Fruit fly (Drosophila melanogaster) whole organism, prepupa: ENCODE data around the gene Pli.

Source experiments
- CG10631 ChIP-seq: fragments of 200-800 bp; sonication (Bioruptor generic); optimal IDR thresholded peaks from 2 replicates; lab custom pipeline; 2016; ENCODE audit warnings: missing biosample characterization, missing genetic modification characterization
- CG10669 ChIP-seq: fragments of 200-800 bp; sonication (Bioruptor generic); optimal IDR thresholded peaks from 3 replicates; lab custom pipeline; 2018; ENCODE audit warnings: missing biosample characterization, mild to moderate bottlenecking, missing genetic modification characterization, moderate library complexity
- CG11902 ChIP-seq: fragments of 200-800 bp; sonication (Bioruptor generic); optimal IDR thresholded peaks from 3 replicates; lab custom pipeline; 2016; ENCODE audit warnings: missing biosample characterization, missing genetic modification characterization
- CG15336 ChIP-seq: fragments of 200-800 bp; sonication (Bioruptor generic); IDR thresholded peaks from 2 replicates; pipeline ENCODE4 v1.3.6; 2022; ENCODE audit warnings: missing biosample characterization, missing genetic modification characterization
- CG1621 ChIP-seq: fragments of 200-800 bp; sonication (Bioruptor generic); optimal IDR thresholded peaks from 3 replicates; lab custom pipeline; 2018; ENCODE audit warnings: missing biosample characterization, mild to moderate bottlenecking, missing genetic modification characterization
- CG16779 ChIP-seq: fragments of 200-800 bp; sonication (Bioruptor generic); optimal IDR thresholded peaks from 3 replicates; lab custom pipeline; 2017; ENCODE audit warnings: missing biosample characterization, mild to moderate bottlenecking, missing genetic modification characterization
- CG3032 ChIP-seq: fragments of 200-800 bp; optimal IDR thresholded peaks from 2 replicates; lab custom pipeline; 2019; ENCODE audit warnings: missing biosample characterization, mild to moderate bottlenecking, missing genetic modification characterization, moderate library complexity
- CG31627 ChIP-seq: fragments of 200-800 bp; sonication (Bioruptor generic); optimal IDR thresholded peaks from 3 replicates; lab custom pipeline; 2016; ENCODE audit warnings: missing biosample characterization, missing genetic modification characterization
- CG32006 ChIP-seq: fragments of 200-800 bp; sonication (Bioruptor generic); optimal IDR thresholded peaks from 3 replicates; lab custom pipeline; 2017; ENCODE audit warnings: missing biosample characterization, mild to moderate bottlenecking, missing genetic modification characterization
- CG34406 ChIP-seq: fragments of 200-800 bp; sonication (Bioruptor generic); optimal IDR thresholded peaks from 3 replicates; lab custom pipeline; 2016; ENCODE audit warnings: missing biosample characterization, missing genetic modification characterization
- CG3919 ChIP-seq: fragments of 200-800 bp; sonication (Bioruptor generic); optimal IDR thresholded peaks from 3 replicates; lab custom pipeline; 2016; ENCODE audit warnings: missing biosample characterization, missing genetic modification characterization
- CG4318 ChIP-seq: fragments of 200-800 bp; sonication (Bioruptor generic); optimal IDR thresholded peaks from 3 replicates; lab custom pipeline; 2017; ENCODE audit warnings: missing biosample characterization, mild to moderate bottlenecking, missing genetic modification characterization
- CG6163 ChIP-seq: fragments of 200-800 bp; sonication (Bioruptor generic); IDR thresholded peaks from 3 replicates; pipeline ENCODE4 v1.3.6; 2022; ENCODE audit warnings: missing biosample characterization, missing genetic modification characterization
- CG6276 ChIP-seq: fragments of 200-800 bp; sonication (Bioruptor generic); optimal IDR thresholded peaks from 2 replicates; lab custom pipeline; 2017; ENCODE audit warnings: missing biosample characterization, mild to moderate bottlenecking, missing genetic modification characterization
- CG6792 ChIP-seq: fragments of 200-800 bp; sonication (Bioruptor generic); optimal IDR thresholded peaks from 3 replicates; lab custom pipeline; 2016; ENCODE audit warnings: missing biosample characterization, missing genetic modification characterization
- CG6808 ChIP-seq: fragments of 200-800 bp; sonication (Bioruptor generic); optimal IDR thresholded peaks from 3 replicates; lab custom pipeline; 2017; ENCODE audit warnings: missing biosample characterization, missing genetic modification characterization, mild to moderate bottlenecking, moderate library complexity, missing genetic modification reagents
- CG6854 ChIP-seq: fragments of 200-800 bp; sonication (Bioruptor generic); optimal IDR thresholded peaks from 2 replicates; lab custom pipeline; 2017; ENCODE audit warnings: missing biosample characterization, mild to moderate bottlenecking, missing genetic modification characterization
- CG7368 ChIP-seq: fragments of 200-800 bp; sonication (Bioruptor generic); optimal IDR thresholded peaks from 3 replicates; lab custom pipeline; 2016; ENCODE audit warnings: missing biosample characterization, missing genetic modification characterization
- CG8119 ChIP-seq: fragments of 200-800 bp; sonication (Bioruptor generic); IDR thresholded peaks from 3 replicates; pipeline ENCODE4 v1.3.6; 2022; ENCODE audit warnings: missing biosample characterization, missing genetic modification characterization
- CG9139 ChIP-seq: fragments of 200-800 bp; sonication (Bioruptor generic); optimal IDR thresholded peaks from 3 replicates; lab custom pipeline; 2017; ENCODE audit warnings: missing biosample characterization, mild to moderate bottlenecking, missing genetic modification characterization
- Eip75B ChIP-seq: fragments of 200-800 bp; sonication (Bioruptor generic); optimal IDR thresholded peaks from 3 replicates; lab custom pipeline; 2016; ENCODE audit warnings: missing biosample characterization, missing genetic modification characterization
- Eip78C ChIP-seq: fragments of 200-800 bp; sonication (Bioruptor generic); peaks from one replicate; lab custom pipeline; 2016; ENCODE audit warnings: missing biosample characterization, missing genetic modification characterization
- Eip93F ChIP-seq: fragments of 200-800 bp; sonication (Bioruptor generic); optimal IDR thresholded peaks from 2 replicates; lab custom pipeline; 2016; ENCODE audit warnings: missing biosample characterization, mild to moderate bottlenecking, missing genetic modification characterization
- Ets21C ChIP-seq: fragments of 200-800 bp; sonication (Bioruptor generic); optimal IDR thresholded peaks from 3 replicates; lab custom pipeline; 2016; ENCODE audit warnings: missing biosample characterization, missing genetic modification characterization
- Ets96B ChIP-seq: fragments of 200-800 bp; optimal IDR thresholded peaks from 2 replicates; lab custom pipeline; 2019; ENCODE audit warnings: missing biosample characterization, mild to moderate bottlenecking, missing genetic modification characterization, moderate library complexity
- Gug ChIP-seq: fragments of 200-800 bp; sonication (Bioruptor generic); IDR thresholded peaks from 2 replicates; pipeline ENCODE4 v1.3.6; 2022; ENCODE audit warnings: missing biosample characterization, missing genetic modification characterization
- Hr39 ChIP-seq: fragments of 200-800 bp; sonication (Bioruptor generic); optimal IDR thresholded peaks from 2 replicates; lab custom pipeline; 2016; ENCODE audit warnings: missing biosample characterization, missing genetic modification characterization
- Hr4 ChIP-seq: fragments of 200-800 bp; sonication (Bioruptor generic); optimal IDR thresholded peaks from 3 replicates; lab custom pipeline; 2016; ENCODE audit warnings: missing biosample characterization, missing genetic modification characterization
- Lpt ChIP-seq: fragments of 200-800 bp; sonication (Bioruptor generic); optimal IDR thresholded peaks from 3 replicates; lab custom pipeline; 2016; ENCODE audit warnings: missing biosample characterization, missing genetic modification characterization
- Met ChIP-seq: fragments of 200-800 bp; sonication (Bioruptor generic); optimal IDR thresholded peaks from 3 replicates; lab custom pipeline; 2016; ENCODE audit warnings: missing biosample characterization, missing genetic modification characterization
- OdsH ChIP-seq: fragments of 200-800 bp; sonication (Bioruptor generic); optimal IDR thresholded peaks from 3 replicates; lab custom pipeline; 2016; ENCODE audit warnings: missing biosample characterization, missing genetic modification characterization
- Smox ChIP-seq: fragments of 200-800 bp; sonication (Bioruptor generic); optimal IDR thresholded peaks from 3 replicates; lab custom pipeline; 2016; ENCODE audit warnings: missing biosample characterization, missing genetic modification characterization
- Sox102F ChIP-seq: fragments of 200-800 bp; sonication (Bioruptor generic); optimal IDR thresholded peaks from 2 replicates; lab custom pipeline; 2016; ENCODE audit warnings: missing biosample characterization, mild to moderate bottlenecking, missing genetic modification characterization
- Sox14 ChIP-seq: fragments of 200-800 bp; sonication (Bioruptor generic); optimal IDR thresholded peaks from 3 replicates; lab custom pipeline; 2016; ENCODE audit warnings: missing biosample characterization, missing genetic modification characterization
- achi ChIP-seq: fragments of 200-800 bp; sonication (Bioruptor generic); optimal IDR thresholded peaks from 3 replicates; lab custom pipeline; 2016; ENCODE audit warnings: missing biosample characterization, missing genetic modification characterization
- acj6 ChIP-seq: fragments of 200-800 bp; sonication (Bioruptor generic); optimal IDR thresholded peaks from 3 replicates; lab custom pipeline; 2016; ENCODE audit warnings: missing biosample characterization, missing genetic modification characterization
- cyc ChIP-seq: fragments of 200-800 bp; sonication (Bioruptor generic); optimal IDR thresholded peaks from 3 replicates; lab custom pipeline; 2016; ENCODE audit warnings: missing biosample characterization, missing genetic modification characterization
- dac ChIP-seq: fragments of 200-800 bp; sonication (Bioruptor generic); optimal IDR thresholded peaks from 2 replicates; lab custom pipeline; 2017; ENCODE audit warnings: missing biosample characterization, mild to moderate bottlenecking, missing genetic modification characterization
- esn ChIP-seq: fragments of 200-800 bp; sonication (Bioruptor generic); optimal IDR thresholded peaks from 2 replicates; lab custom pipeline; 2016; ENCODE audit warnings: missing biosample characterization, mild to moderate bottlenecking, missing genetic modification characterization, moderate library complexity
- fd59A ChIP-seq: fragments of 200-800 bp; sonication (Bioruptor generic); optimal IDR thresholded peaks from 2 replicates; lab custom pipeline; 2017; ENCODE audit warnings: missing biosample characterization, mild to moderate bottlenecking, missing genetic modification characterization, missing genetic modification reagents
- fkh ChIP-seq: fragments of 200-800 bp; sonication (Bioruptor generic); optimal IDR thresholded peaks from 3 replicates; lab custom pipeline; 2017; ENCODE audit warnings: missing biosample characterization, mild to moderate bottlenecking, missing genetic modification characterization, moderate library complexity
- lz ChIP-seq: fragments of 200-800 bp; sonication (Bioruptor generic); optimal IDR thresholded peaks from 3 replicates; lab custom pipeline; 2016; ENCODE audit warnings: missing biosample characterization, missing genetic modification characterization
- pdm3 ChIP-seq: fragments of 200-800 bp; sonication (Bioruptor generic); optimal IDR thresholded peaks from 3 replicates; lab custom pipeline; 2016; ENCODE audit warnings: missing biosample characterization, missing genetic modification characterization
- spab ChIP-seq: fragments of 200-800 bp; sonication (Bioruptor generic); optimal IDR thresholded peaks from 2 replicates; lab custom pipeline; 2017; ENCODE audit warnings: missing biosample characterization, mild to moderate bottlenecking, missing genetic modification characterization, missing genetic modification reagents
- ss ChIP-seq, 2 experiments: fragments of 200-800 bp; sonication (Bioruptor generic); optimal IDR thresholded peaks; 2 replicates in 1 of 2; 3 replicates in 1 of 2; lab custom pipeline; 2017 to 2018; ENCODE audit warnings: mild to moderate bottlenecking in 2 of 2, missing biosample characterization in 2 of 2, missing genetic modification characterization in 2 of 2, moderate library complexity in 1 of 2
- svp ChIP-seq: fragments of 200-800 bp; sonication (Bioruptor generic); peaks from one replicate; lab custom pipeline; 2016; ENCODE audit warnings: missing biosample characterization, missing genetic modification characterization
- topi ChIP-seq: fragments of 200-800 bp; sonication (Bioruptor generic); optimal IDR thresholded peaks from 3 replicates; lab custom pipeline; 2016; ENCODE audit warnings: missing biosample characterization, missing genetic modification characterization
- vri ChIP-seq: fragments of 200-800 bp; sonication (Bioruptor generic); optimal IDR thresholded peaks from 3 replicates; lab custom pipeline; 2016; ENCODE audit warnings: missing biosample characterization, mild to moderate bottlenecking, missing genetic modification characterization

The Pli gene

dm6 chr3R:23915967-23916366 lies 26.1 kb upstream of the Pli start (continued):
- peak; percentile 89 for TF ChIP-seq CG10631 (GFP tag; lab: Kevin White, UChicago)
- TF ChIP-seq CG6808 (GFP tag; lab: Kevin White, UChicago) = peak; percentile 89
- TF ChIP-seq CG8119 (GFP tag; lab: Robert Waterston, UW) = peak; percentile 76
- TF ChIP-seq CG16779 (tag; lab: Kevin White, UChicago) = peak; percentile 69
- TF ChIP-seq CG3032 = peak; percentile 89
- TF ChIP-seq Met (GFP tag; lab: Kevin White, UChicago) = peak; percentile 93
- peak; percentile 86 for TF ChIP-seq CG34406
- TF ChIP-seq vri (GFP tag; lab: Kevin White, UChicago) = peak; percentile 71
- TF ChIP-seq Ets21C (GFP tag; lab: Kevin White, UChicago) = peak; percentile 79
- TF ChIP-seq lz = peak; percentile 90
- TF ChIP-seq CG3919 (GFP tag; lab: Kevin White, UChicago) = peak; percentile 90
- TF ChIP-seq fkh = no peak
- TF ChIP-seq pdm3 (GFP tag; lab: Kevin White, UChicago) = peak; percentile 88
- peak; percentile 90 for TF ChIP-seq CG1621
- peak; percentile 87 for TF ChIP-seq CG31627 (GFP tag; lab: Kevin White, UChicago)
- peak; percentile 97 for TF ChIP-seq Eip78C (GFP tag; lab: Kevin White, UChicago)
- peak; percentile 91 for TF ChIP-seq Ets96B
- TF ChIP-seq dac = peak; percentile 36
- peak; percentile 90 for TF ChIP-seq Sox14 (GFP tag; lab: Kevin White, UChicago)
- TF ChIP-seq Hr4 (GFP tag; lab: Kevin White, UChicago) = peak; percentile 69
- TF ChIP-seq esn = peak; percentile 90
- TF ChIP-seq Eip93F = peak; percentile 44
- TF ChIP-seq spab (GFP tag; lab: Kevin White, UChicago) = peak; percentile 88
- peak; percentile 93 for TF ChIP-seq CG10669 (GFP tag; lab: Kevin White, UChicago)
- TF ChIP-seq CG32006 (GFP tag; lab: Kevin White, UChicago) = peak; percentile 77
- TF ChIP-seq Sox102F = peak; percentile 91
- peak; percentile 89 for TF ChIP-seq Hr39 (GFP tag; lab: Kevin White, UChicago)
- peak; percentile 92 for TF ChIP-seq acj6 (GFP tag; lab: Kevin White, UChicago)
- peak; percentile 67 for TF ChIP-seq Lpt (GFP tag; lab: Kevin White, UChicago)
- TF ChIP-seq CG6163 (GFP tag; lab: Robert Waterston, UW) = peak; percentile 89
- TF ChIP-seq topi (GFP tag; lab: Kevin White, UChicago) = peak; percentile 91
- TF ChIP-seq CG6276 = peak; percentile 27
- TF ChIP-seq fd59A (GFP tag; lab: Kevin White, UChicago) = peak; percentile 92
- peak; percentile 77 for TF ChIP-seq CG11902 (GFP tag; lab: Kevin White, UChicago)
- TF ChIP-seq Eip75B = peak; percentile 90
- peak; percentile 84 for TF ChIP-seq achi
- no peak for TF ChIP-seq Gug
- peak; percentile 50 for TF ChIP-seq CG6854

dm6 chr3R:23915042-23915428 lies 25.2 kb upstream of the Pli start:
- TF ChIP-seq Ets96B (peak; percentile 98), CG31627 (GFP tag; lab: Kevin White, UChicago) (peak; percentile 92), topi (GFP tag; lab: Kevin White, UChicago) (peak; percentile 96), CG10631 (GFP tag; lab: Kevin White, UChicago) (peak; percentile 96), fd59A (GFP tag; lab: Kevin White, UChicago) (peak; percentile 95), pdm3 (GFP tag; lab: Kevin White, UChicago) (peak; percentile 95), ss (GFP tag; optimal IDR thresholded peaks at IDR 0.05; lab: Kevin White, UChicago) (peak; percentile 88 to 97), CG1621 (peak; percentile 95), Hr39 (GFP tag; lab: Kevin White, UChicago) (peak; percentile 91), CG16779 (tag; lab: Kevin White, UChicago) (peak; percentile 90), Sox102F (peak; percentile 94), CG15336 (GFP tag; lab: Robert Waterston, UW) (peak; percentile 69), Smox (GFP tag; lab: Kevin White, UChicago) (peak; percentile 94), lz (peak; percentile 94), CG6792 (GFP tag; lab: Kevin White, UChicago) (peak; percentile 97), spab (GFP tag; lab: Kevin White, UChicago) (peak; percentile 96), svp (GFP tag; lab: Kevin White, UChicago) (peak; percentile 99), cyc (GFP tag; lab: Kevin White, UChicago) (peak; percentile 94), CG8119 (GFP tag; lab: Robert Waterston, UW) (peak; percentile 77), CG32006 (GFP tag; lab: Kevin White, UChicago) (peak; percentile 71), CG4318 (peak; percentile 14), CG6854 (peak; percentile 56), Eip78C (GFP tag; lab: Kevin White, UChicago) (peak; percentile 98), CG9139 (peak; percentile 91), Lpt (GFP tag; lab: Kevin White, UChicago) (peak; percentile 72), Met (GFP tag; lab: Kevin White, UChicago) (peak; percentile 97), CG10669 (GFP tag; lab: Kevin White, UChicago) (peak; percentile 98), CG7368 (peak; percentile 96), achi (peak; percentile 94), dac (peak; percentile 21), OdsH (GFP tag; lab: Kevin White, UChicago) (peak; percentile 96)
